Worm (Caenorhabditis elegans): ENCODE data around the gene adal-1.

ce11 chrII:6860043-6860442 is 33.4 kb downstream of the adal-1 start:
- no peak for TF ChIP-seq blmp-1 (tag; optimal IDR thresholded peaks at IDR 0.05; ENCODE audit: insufficient read depth)
- TF ChIP-seq lsy-2 (tag; optimal IDR thresholded peaks at IDR 0.05) = no peak
- no peak for TF ChIP-seq lin-39 (tag; optimal IDR thresholded peaks at IDR 0.05)
- TF ChIP-seq unc-39 (tag; optimal IDR thresholded peaks at IDR 0.05) = no peak
- no peak for TF ChIP-seq sma-3 (GFP tag; optimal IDR thresholded peaks at IDR 0.05)

All from whole organism, L2 larva.